Worm (Caenorhabditis elegans): ENCODE results near the gene eat-6.

The eat-6 gene

DNA sequence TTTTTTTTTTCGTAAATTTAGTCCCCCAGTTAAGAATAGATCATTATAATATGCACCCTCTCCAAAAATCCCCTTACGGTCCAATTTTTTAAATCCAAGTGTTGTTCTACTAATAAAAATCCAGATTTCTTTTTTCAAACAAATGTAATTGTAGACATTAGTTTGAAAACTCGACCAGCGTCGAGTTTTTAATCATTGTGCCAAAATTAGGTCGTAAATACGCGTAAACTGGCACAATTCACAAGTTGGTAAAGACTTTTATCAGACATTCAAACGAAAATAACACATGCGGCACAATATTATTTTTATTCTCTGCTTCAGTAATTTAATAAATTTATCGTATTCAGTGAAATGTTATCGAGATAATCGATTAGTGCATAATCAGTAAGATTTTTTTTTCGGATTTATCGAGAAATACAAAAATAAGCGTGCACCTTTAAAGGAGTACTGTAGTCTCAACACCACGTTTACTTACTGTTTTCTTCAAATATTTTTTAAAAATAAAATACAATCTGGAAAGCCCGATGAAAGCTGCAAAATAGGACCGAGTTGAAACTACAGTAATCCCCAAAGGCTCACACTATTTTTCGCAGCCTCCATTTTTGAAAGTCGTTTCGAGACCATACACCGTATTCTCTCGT is 39.5 kb downstream of the eat-6 start, which contains the start of gene C34B4.4:
Gene C34B4.4, plus strand, starts transcription at position 276 of the 641 bp plus-strand sequence.
- no peak for TF ChIP-seq lin-13 (tag; optimal IDR thresholded peaks at IDR 0.05)
- no peak for TF ChIP-seq M03D4.4 (tag; optimal IDR thresholded peaks at IDR 0.05)
- no peak for TF ChIP-seq tbx-8 (GFP tag; optimal IDR thresholded peaks at IDR 0.05)
- no peak for TF ChIP-seq drap-1 (GFP tag; optimal IDR thresholded peaks at IDR 0.05)
- no peak for TF ChIP-seq blmp-1 (tag; optimal IDR thresholded peaks at IDR 0.05)
- no peak for TF ChIP-seq nhr-2 (tag; optimal IDR thresholded peaks at IDR 0.05)
- no peak for TF ChIP-seq unc-120 (tag; optimal IDR thresholded peaks at IDR 0.05; ENCODE audit: poor library complexity, severe bottlenecking)
- no peak for TF ChIP-seq elt-1 (tag; optimal IDR thresholded peaks at IDR 0.05; ENCODE audit: borderline replicate concordance, insufficient read depth)
- TF ChIP-seq mab-5 (tag; optimal IDR thresholded peaks at IDR 0.05) = no peak
- TF ChIP-seq flh-1 (GFP tag; optimal IDR thresholded peaks at IDR 0.05) = no peak
- no peak for TF ChIP-seq ztf-11 (tag; optimal IDR thresholded peaks at IDR 0.05)
- no peak for TF ChIP-seq sptf-1 (tag; optimal IDR thresholded peaks at IDR 0.05)
- no peak for TF ChIP-seq mep-1 (tag; optimal IDR thresholded peaks at IDR 0.05)
- TF ChIP-seq sem-2 (GFP tag; optimal IDR thresholded peaks at IDR 0.05) = no peak
- TF ChIP-seq hlh-1 (tag; optimal IDR thresholded peaks at IDR 0.05) = no peak
- TF ChIP-seq ceh-43 (GFP tag; optimal IDR thresholded peaks at IDR 0.05) = no peak
- no peak for TF ChIP-seq lsy-2 (tag; optimal IDR thresholded peaks at IDR 0.05)
- no peak for TF ChIP-seq snpc-4 (tag; optimal IDR thresholded peaks at IDR 0.05)
- no peak for TF ChIP-seq mls-2 (tag; optimal IDR thresholded peaks at IDR 0.05)
- TF ChIP-seq zip-8 (tag; optimal IDR thresholded peaks at IDR 0.05) = no peak

DNA sequence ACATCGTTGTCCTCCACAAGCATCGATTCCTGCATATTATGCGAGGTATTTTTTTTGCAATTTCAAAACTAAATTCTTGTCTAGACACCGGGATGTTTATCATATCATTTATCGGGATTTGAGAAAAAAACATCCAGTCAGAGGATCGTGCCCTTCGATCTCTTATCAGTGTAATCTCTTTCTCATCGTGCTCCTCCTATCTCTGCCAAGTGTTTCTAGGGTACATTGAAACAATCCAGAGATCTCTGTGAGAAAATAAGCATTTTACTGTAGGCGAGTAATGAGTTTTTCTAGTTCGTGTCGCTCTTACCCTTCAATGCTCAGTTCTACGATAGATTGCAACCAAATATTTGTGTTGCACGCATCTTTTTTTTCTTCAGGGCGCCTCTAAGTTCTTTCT is 41.3 kb downstream of the eat-6 start:
- TF ChIP-seq M03D4.4 (tag; optimal IDR thresholded peaks at IDR 0.05) (no peak), elt-1 (tag; optimal IDR thresholded peaks at IDR 0.05; ENCODE audit: borderline replicate concordance, insufficient read depth) (peak; percentile 14), unc-39 (tag; optimal IDR thresholded peaks at IDR 0.05) (no peak)

DNA sequence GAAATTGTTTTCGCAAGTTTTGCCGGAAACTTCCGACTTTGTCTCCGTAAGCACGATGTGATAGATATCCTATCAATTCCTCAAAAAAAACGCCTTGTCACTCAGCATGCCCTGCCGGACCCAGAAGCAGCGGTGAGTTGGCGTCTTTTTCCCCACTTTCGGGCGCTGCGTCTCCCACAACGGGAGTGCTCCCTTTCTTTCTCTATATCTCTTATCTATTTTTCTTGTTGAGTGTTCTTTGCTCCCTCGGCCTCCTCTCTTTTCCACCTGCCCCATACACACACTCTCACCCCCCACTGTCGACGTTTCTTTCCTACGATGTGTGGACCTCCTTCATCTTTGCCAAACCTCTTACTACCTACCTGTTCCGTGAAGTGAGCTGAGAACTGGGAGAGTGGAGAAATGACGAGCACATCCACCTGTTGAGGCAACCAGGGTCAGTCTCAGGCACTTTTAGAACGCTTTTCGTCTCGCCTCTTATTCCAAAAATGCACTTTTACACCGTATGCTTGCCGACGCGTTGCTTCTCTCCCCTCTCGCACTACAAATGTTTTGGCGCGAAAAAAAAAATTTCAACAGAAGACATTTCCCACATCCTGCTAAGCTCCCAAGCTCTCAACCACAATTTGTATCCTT is 43.8 kb downstream of the eat-6 start:
- TF ChIP-seq hlh-1 (tag; optimal IDR thresholded peaks at IDR 0.05) = peak; percentile 52
- no peak for TF ChIP-seq ceh-83 (GFP tag; optimal IDR thresholded peaks at IDR 0.05)
- TF ChIP-seq pha-4 (tag; optimal IDR thresholded peaks at IDR 0.05) = peak; percentile 32
- no peak for TF ChIP-seq mab-5 (tag; optimal IDR thresholded peaks at IDR 0.05)
- peak; percentile 30 for TF ChIP-seq lsy-2 (tag; optimal IDR thresholded peaks at IDR 0.05)
- TF ChIP-seq cnd-1 (tag; optimal IDR thresholded peaks at IDR 0.05) = no peak
- TF ChIP-seq M03D4.4 (tag; optimal IDR thresholded peaks at IDR 0.05) = peak; percentile 10
- peak; percentile 33 for TF ChIP-seq sptf-1 (tag; optimal IDR thresholded peaks at IDR 0.05)
- TF ChIP-seq unc-62 (GFP tag; optimal IDR thresholded peaks at IDR 0.05) = peak; percentile 93
- peak; percentile 52 for TF ChIP-seq mep-1 (tag; optimal IDR thresholded peaks at IDR 0.05)
- TF ChIP-seq unc-120 (tag; optimal IDR thresholded peaks at IDR 0.05; ENCODE audit: poor library complexity, severe bottlenecking) = peak; percentile 99
- TF ChIP-seq ces-1 (GFP tag; optimal IDR thresholded peaks at IDR 0.05) = no peak
- TF ChIP-seq nhr-237 (tag; optimal IDR thresholded peaks at IDR 0.05) = peak; percentile 4
- peak; percentile 12 for TF ChIP-seq ztf-11 (tag; optimal IDR thresholded peaks at IDR 0.05)

DNA sequence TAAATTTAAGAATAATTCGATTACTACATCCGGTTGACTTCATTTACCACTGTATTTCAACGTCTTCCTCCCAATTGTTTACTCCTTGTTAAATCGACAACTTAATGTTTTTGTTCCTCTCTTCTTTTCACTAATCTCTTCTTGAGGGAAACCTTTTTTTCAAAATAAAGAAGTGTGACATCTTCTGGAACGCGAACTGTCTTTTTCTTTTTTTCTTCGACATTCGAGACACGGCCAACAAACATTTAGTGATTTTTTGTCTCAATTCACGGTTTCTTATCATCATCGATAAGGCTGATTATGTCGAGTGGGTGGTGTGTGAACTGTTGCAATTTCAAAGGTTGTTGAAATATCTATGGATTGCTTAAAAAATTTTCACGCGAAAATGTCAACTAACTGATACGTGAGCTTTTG is 44.6 kb downstream of the eat-6 start:
- TF ChIP-seq sem-2 (GFP tag; optimal IDR thresholded peaks at IDR 0.05) (no peak), ceh-43 (GFP tag; optimal IDR thresholded peaks at IDR 0.05) (no peak), unc-62 (GFP tag; optimal IDR thresholded peaks at IDR 0.05) (no peak), nhr-76 (tag; optimal IDR thresholded peaks at IDR 0.05) (no peak), mep-1 (tag; optimal IDR thresholded peaks at IDR 0.05) (no peak), elt-3 (tag; optimal IDR thresholded peaks at IDR 0.05) (no peak), lsy-2 (tag; optimal IDR thresholded peaks at IDR 0.05) (no peak), zip-8 (tag; optimal IDR thresholded peaks at IDR 0.05) (no peak), bed-3 (GFP tag; optimal IDR thresholded peaks at IDR 0.05) (no peak), lin-13 (tag; optimal IDR thresholded peaks at IDR 0.05) (no peak), snpc-4 (tag; optimal IDR thresholded peaks at IDR 0.05) (no peak), ceh-39 (tag; optimal IDR thresholded peaks at IDR 0.05) (no peak), elt-1 (tag; optimal IDR thresholded peaks at IDR 0.05; ENCODE audit: borderline replicate concordance, insufficient read depth) (no peak)
